Comparison of ENCODE assay signal across 3 fruit fly cellular contexts in the genomic region with DNA sequence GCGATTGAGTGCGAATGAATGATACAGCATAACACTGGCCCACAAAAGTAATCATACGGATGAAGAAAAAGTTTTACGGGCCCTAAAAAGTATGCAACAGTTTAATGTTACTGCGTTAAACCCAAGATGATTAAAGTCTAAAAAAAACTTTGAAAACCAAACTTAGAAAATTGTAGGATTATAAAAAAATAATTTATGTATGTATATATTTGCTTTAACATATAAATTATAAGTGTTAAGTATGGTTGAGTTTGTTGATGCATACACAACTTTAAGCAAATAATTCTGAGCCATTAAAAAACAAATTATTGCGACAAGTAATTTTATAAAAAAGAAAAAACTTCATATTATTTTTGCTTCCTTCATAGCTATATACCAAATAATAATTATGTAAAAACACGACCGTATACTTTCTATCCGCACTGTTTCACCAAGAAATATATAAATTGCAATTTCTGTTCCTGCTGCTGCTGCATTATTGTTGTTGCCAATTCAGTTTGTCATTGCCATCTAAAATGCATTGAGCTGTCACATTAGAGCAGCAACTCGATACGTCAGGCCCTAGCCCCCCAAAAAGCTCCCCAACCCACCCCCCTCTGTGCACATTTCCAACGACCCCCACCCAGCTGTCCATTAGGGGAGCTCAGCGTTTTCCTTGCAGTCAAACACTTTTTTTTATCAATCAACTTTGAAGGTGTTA.
A peak's percentile ranks its signal among the peaks of the same experiment; 100 is the strongest.
TF ChIP-seq lines count a peak whose summit lies in the region.

No protein-coding gene starts in this region.

TF ChIP-seq in whole organism, adult, 20 proteins besides CTCF, POLR2A, EP300 and RAD21 (continued from another document):
- TF ChIP-seq cic (GFP tag; optimal IDR thresholded peaks at IDR 0.05; lab: Kevin White, UChicago) (no peak), CG7045 (GFP tag; optimal IDR thresholded peaks at IDR 0.05; lab: Kevin White, UChicago) (peak; percentile 63), Hr96 (GFP tag; optimal IDR thresholded peaks at IDR 0.05; lab: Kevin White, UChicago) (no peak)

TF ChIP-seq in whole organism, embryonic, 481 proteins besides CTCF, POLR2A, EP300 and RAD21 (continued from another document and continues in another):
- TF ChIP-seq yki (optimal IDR thresholded peaks at IDR 0.05; lab: Kevin White, UChicago), result no peak
- no peak for TF ChIP-seq dimm (GFP tag; IDR thresholded peaks at IDR 0.05; lab: Robert Waterston, UW)
- no peak for TF ChIP-seq D (optimal IDR thresholded peaks at IDR 0.05; lab: Kevin White, UChicago)
- peak; percentile 29 for TF ChIP-seq D (GFP tag; optimal IDR thresholded peaks at IDR 0.05; lab: Kevin White, UChicago)
- TF ChIP-seq gem (tag; optimal IDR thresholded peaks at IDR 0.05; lab: Kevin White, UChicago), result peak; percentile 45
- TF ChIP-seq PHDP (tag; optimal IDR thresholded peaks at IDR 0.05; lab: Kevin White, UChicago), result no peak
- TF ChIP-seq sug (tag; optimal IDR thresholded peaks at IDR 0.05; lab: Kevin White, UChicago), result no peak
- TF ChIP-seq CG3726 (GFP tag; IDR thresholded peaks at IDR 0.05; lab: Robert Waterston, UW), result no peak
- no peak for TF ChIP-seq CG6765 (GFP tag; optimal IDR thresholded peaks at IDR 0.05; lab: Kevin White, UChicago)
- no peak for TF ChIP-seq CG11695 (GFP tag; IDR thresholded peaks at IDR 0.05; lab: Robert Waterston, UW)
- TF ChIP-seq stc (GFP tag; IDR thresholded peaks at IDR 0.05; lab: Robert Waterston, UW), result no peak
- no peak for TF ChIP-seq Xrp1 (GFP tag; IDR thresholded peaks at IDR 0.05; lab: Robert Waterston, UW)
- no peak for TF ChIP-seq Opbp (GFP tag; IDR thresholded peaks at IDR 0.05; lab: Robert Waterston, UW; ENCODE audit: partially characterized antibody)
- TF ChIP-seq pita (GFP tag; optimal IDR thresholded peaks at IDR 0.05; lab: Kevin White, UChicago), result no peak
- TF ChIP-seq CG17829 (tag; optimal IDR thresholded peaks at IDR 0.05; lab: Kevin White, UChicago), result peak; percentile 23
- TF ChIP-seq CG13775 (GFP tag; optimal IDR thresholded peaks at IDR 0.05; lab: Kevin White, UChicago), result no peak
- no peak for TF ChIP-seq otp (GFP tag; IDR thresholded peaks at IDR 0.05; lab: Robert Waterston, UW)
- TF ChIP-seq CG8290 (GFP tag; optimal IDR thresholded peaks at IDR 0.05; lab: Kevin White, UChicago), result no peak
- TF ChIP-seq CG8290 (tag; optimal IDR thresholded peaks at IDR 0.05; lab: Kevin White, UChicago), result no peak
- TF ChIP-seq tin (GFP tag; optimal IDR thresholded peaks at IDR 0.05; lab: Kevin White, UChicago), result peak; percentile 9
- TF ChIP-seq CG2678 (tag; optimal IDR thresholded peaks at IDR 0.05; lab: Kevin White, UChicago), result no peak
- no peak for TF ChIP-seq Sry-β (GFP tag; optimal IDR thresholded peaks at IDR 0.05; lab: Kevin White, UChicago)
- no peak for TF ChIP-seq CG10431 (GFP tag; optimal IDR thresholded peaks at IDR 0.05; lab: Kevin White, UChicago)
- peak; percentile 12 for TF ChIP-seq CG10267 (tag; optimal IDR thresholded peaks at IDR 0.05; lab: Kevin White, UChicago)
- peak; percentile 41 for TF ChIP-seq CG10979 (tag; optimal IDR thresholded peaks at IDR 0.05; lab: Kevin White, UChicago)
- TF ChIP-seq pros (GFP tag; optimal IDR thresholded peaks at IDR 0.05; lab: Kevin White, UChicago), result no peak
- TF ChIP-seq Adf1 (GFP tag; IDR thresholded peaks at IDR 0.05; lab: Robert Waterston, UW), result no peak
- TF ChIP-seq CG18262 (tag; optimal IDR thresholded peaks at IDR 0.05; lab: Kevin White, UChicago), result peak; percentile 62
- TF ChIP-seq nau (GFP tag; optimal IDR thresholded peaks at IDR 0.05; lab: Kevin White, UChicago), result no peak
- TF ChIP-seq kay (GFP tag; optimal IDR thresholded peaks at IDR 0.05; lab: Kevin White, UChicago), result no peak
- TF ChIP-seq bowl (GFP tag; IDR thresholded peaks at IDR 0.05; lab: Robert Waterston, UW), result no peak
- TF ChIP-seq CG17912 (GFP tag; optimal IDR thresholded peaks at IDR 0.05; lab: Kevin White, UChicago), result no peak
- no peak for TF ChIP-seq dan (GFP tag; IDR thresholded peaks at IDR 0.05; lab: Robert Waterston, UW)
- TF ChIP-seq CG18476 (GFP tag; optimal IDR thresholded peaks at IDR 0.05; lab: Kevin White, UChicago), result no peak
- TF ChIP-seq CG4424 (GFP tag; optimal IDR thresholded peaks at IDR 0.05; lab: Kevin White, UChicago), result peak; percentile 2
- TF ChIP-seq CG8281 (tag; optimal IDR thresholded peaks at IDR 0.05; lab: Kevin White, UChicago), result no peak
- no peak for TF ChIP-seq unpg (GFP tag; optimal IDR thresholded peaks at IDR 0.05; lab: Kevin White, UChicago)
- no peak for TF ChIP-seq Mes4 (GFP tag; optimal IDR thresholded peaks at IDR 0.05; lab: Kevin White, UChicago)
- no peak for TF ChIP-seq knrl (GFP tag; IDR thresholded peaks at IDR 0.05; lab: Robert Waterston, UW; ENCODE audit: partially characterized antibody)
- TF ChIP-seq dmrt99B (tag; optimal IDR thresholded peaks at IDR 0.05; lab: Kevin White, UChicago), result peak; percentile 50
- no peak for TF ChIP-seq CoRest (tag; optimal IDR thresholded peaks at IDR 0.05; lab: Kevin White, UChicago)
- no peak for TF ChIP-seq CG12942 (GFP tag; optimal IDR thresholded peaks at IDR 0.05; lab: Kevin White, UChicago)
- TF ChIP-seq Pdp1 (GFP tag; optimal IDR thresholded peaks at IDR 0.05; lab: Kevin White, UChicago), result no peak
- TF ChIP-seq CG11696 (GFP tag; IDR thresholded peaks at IDR 0.05; lab: Robert Waterston, UW), result no peak
- TF ChIP-seq Bgb (GFP tag; IDR thresholded peaks at IDR 0.05; lab: Robert Waterston, UW; ENCODE audit: partially characterized antibody), result no peak
- no peak for TF ChIP-seq kah (GFP tag; optimal IDR thresholded peaks at IDR 0.05; lab: Kevin White, UChicago)
- no peak for TF ChIP-seq Sry-δ (GFP tag; optimal IDR thresholded peaks at IDR 0.05; lab: Kevin White, UChicago)
- no peak for TF ChIP-seq fru (optimal IDR thresholded peaks at IDR 0.05; lab: Kevin White, UChicago)
- no peak for TF ChIP-seq CG6791 (GFP tag; IDR thresholded peaks at IDR 0.05; lab: Robert Waterston, UW; ENCODE audit: partially characterized antibody)
- no peak for TF ChIP-seq CG12744 (GFP tag; optimal IDR thresholded peaks at IDR 0.05; lab: Kevin White, UChicago)
- no peak for TF ChIP-seq wor (GFP tag; IDR thresholded peaks at IDR 0.05; lab: Robert Waterston, UW)
- peak; percentile 17 for TF ChIP-seq sens (GFP tag; lab: Kevin White, UChicago)
- TF ChIP-seq ind (GFP tag; optimal IDR thresholded peaks at IDR 0.05; lab: Kevin White, UChicago), result peak; percentile 40
- no peak for TF ChIP-seq CG3995 (GFP tag; optimal IDR thresholded peaks at IDR 0.05; lab: Kevin White, UChicago)
- no peak for TF ChIP-seq grau (tag; optimal IDR thresholded peaks at IDR 0.05; lab: Kevin White, UChicago)
- TF ChIP-seq Fer2 (tag; optimal IDR thresholded peaks at IDR 0.05; lab: Kevin White, UChicago), result no peak
- TF ChIP-seq CG33557 (GFP tag; optimal IDR thresholded peaks at IDR 0.05; lab: Kevin White, UChicago), result no peak
- peak; percentile 69; the same call in 2 of the 3 replicates for TF ChIP-seq CG17361 (GFP tag; IDR thresholded peaks at IDR 0.05; lab: Robert Waterston, UW)
- peak; percentile 18 for TF ChIP-seq CG13296 (GFP tag; optimal IDR thresholded peaks at IDR 0.05; lab: Kevin White, UChicago)
- TF ChIP-seq phol (tag; optimal IDR thresholded peaks at IDR 0.05; lab: Kevin White, UChicago), result peak; percentile 48
- TF ChIP-seq cwo (GFP tag; optimal IDR thresholded peaks at IDR 0.05; lab: Kevin White, UChicago), result no peak
- no peak for TF ChIP-seq maf-S (GFP tag; optimal IDR thresholded peaks at IDR 0.05; lab: Kevin White, UChicago)
- no peak for TF ChIP-seq CG11456 (GFP tag; IDR thresholded peaks at IDR 0.05; lab: Robert Waterston, UW)
- TF ChIP-seq h (optimal IDR thresholded peaks at IDR 0.05; lab: Kevin White, UChicago), result no peak

TF ChIP-seq in whole organism, prepupa, 60 proteins besides CTCF, POLR2A, EP300 and RAD21 (continued from another document):
- TF ChIP-seq eg (GFP tag; IDR thresholded peaks at IDR 0.05; lab: Robert Waterston, UW) (peak; percentile 36; the same call in 1 of the 3 replicates), dac (GFP tag; optimal IDR thresholded peaks at IDR 0.05; lab: Kevin White, UChicago) (no peak), CG8632 (GFP tag; optimal IDR thresholded peaks at IDR 0.05; lab: Kevin White, UChicago) (peak; percentile 44), esn (GFP tag; optimal IDR thresholded peaks at IDR 0.05; lab: Kevin White, UChicago) (peak; percentile 65), Hr4 (GFP tag; optimal IDR thresholded peaks at IDR 0.05; lab: Kevin White, UChicago) (peak; percentile 13), CG3919 (GFP tag; optimal IDR thresholded peaks at IDR 0.05; lab: Kevin White, UChicago) (peak; percentile 80), Sox102F (GFP tag; optimal IDR thresholded peaks at IDR 0.05; lab: Kevin White, UChicago) (no peak), fkh (GFP tag; optimal IDR thresholded peaks at IDR 0.05; lab: Kevin White, UChicago) (no peak), Hr39 (GFP tag; optimal IDR thresholded peaks at IDR 0.05; lab: Kevin White, UChicago) (peak; percentile 4), acj6 (GFP tag; optimal IDR thresholded peaks at IDR 0.05; lab: Kevin White, UChicago) (peak; percentile 51), Gug (GFP tag; IDR thresholded peaks at IDR 0.05; lab: Robert Waterston, UW) (peak; percentile 39; the same call in 1 of the 2 replicates), achi (GFP tag; optimal IDR thresholded peaks at IDR 0.05; lab: Kevin White, UChicago) (peak; percentile 44), CG1621 (tag; optimal IDR thresholded peaks at IDR 0.05; lab: Kevin White, UChicago) (peak; percentile 50), CG34406 (GFP tag; optimal IDR thresholded peaks at IDR 0.05; lab: Kevin White, UChicago) (peak; percentile 39), Eip75B (GFP tag; optimal IDR thresholded peaks at IDR 0.05; lab: Kevin White, UChicago) (peak; percentile 66), salr (GFP tag; optimal IDR thresholded peaks at IDR 0.05; lab: Kevin White, UChicago) (no peak), Sox15 (GFP tag; optimal IDR thresholded peaks at IDR 0.05; lab: Kevin White, UChicago) (no peak), CG3032 (tag; optimal IDR thresholded peaks at IDR 0.05; lab: Kevin White, UChicago) (peak; percentile 81), lz (GFP tag; optimal IDR thresholded peaks at IDR 0.05; lab: Kevin White, UChicago) (peak; percentile 47), Sox14 (GFP tag; optimal IDR thresholded peaks at IDR 0.05; lab: Kevin White, UChicago) (no peak), CG6163 (GFP tag; IDR thresholded peaks at IDR 0.05; lab: Robert Waterston, UW) (no peak), dsx (GFP tag; optimal IDR thresholded peaks at IDR 0.05; lab: Kevin White, UChicago; ENCODE audit: poor library complexity, severe bottlenecking) (peak; percentile 12), CG7368 (GFP tag; optimal IDR thresholded peaks at IDR 0.05; lab: Kevin White, UChicago) (peak; percentile 27), fd85E (GFP tag; optimal IDR thresholded peaks at IDR 0.05; lab: Kevin White, UChicago) (peak; percentile 49), Ets21C (GFP tag; optimal IDR thresholded peaks at IDR 0.05; lab: Kevin White, UChicago) (peak; percentile 19), Hr38 (GFP tag; optimal IDR thresholded peaks at IDR 0.05; lab: Kevin White, UChicago) (no peak), CG15336 (GFP tag; IDR thresholded peaks at IDR 0.05; lab: Robert Waterston, UW) (no peak), topi (GFP tag; optimal IDR thresholded peaks at IDR 0.05; lab: Kevin White, UChicago) (peak; percentile 78), CG6276 (GFP tag; optimal IDR thresholded peaks at IDR 0.05; lab: Kevin White, UChicago) (no peak), cyc (GFP tag; optimal IDR thresholded peaks at IDR 0.05; lab: Kevin White, UChicago) (peak; percentile 80), CG6792 (GFP tag; optimal IDR thresholded peaks at IDR 0.05; lab: Kevin White, UChicago) (peak; percentile 50), Blimp-1 (GFP tag; optimal IDR thresholded peaks at IDR 0.05; lab: Kevin White, UChicago) (peak; percentile 81), Eip93F (GFP tag; optimal IDR thresholded peaks at IDR 0.05; lab: Kevin White, UChicago) (no peak), svp (GFP tag; lab: Kevin White, UChicago) (peak; percentile 71), net (GFP tag; optimal IDR thresholded peaks at IDR 0.05; lab: Kevin White, UChicago) (no peak), CG9139 (GFP tag; optimal IDR thresholded peaks at IDR 0.05; lab: Kevin White, UChicago) (peak; percentile 65), CG6808 (GFP tag; optimal IDR thresholded peaks at IDR 0.05; lab: Kevin White, UChicago) (peak; percentile 89), Lpt (GFP tag; optimal IDR thresholded peaks at IDR 0.05; lab: Kevin White, UChicago) (peak; percentile 50), CG10631 (GFP tag; optimal IDR thresholded peaks at IDR 0.05; lab: Kevin White, UChicago) (peak; percentile 67), CG11902 (GFP tag; optimal IDR thresholded peaks at IDR 0.05; lab: Kevin White, UChicago) (peak; percentile 78), spab (GFP tag; optimal IDR thresholded peaks at IDR 0.05; lab: Kevin White, UChicago) (peak; percentile 83), CG10669 (GFP tag; optimal IDR thresholded peaks at IDR 0.05; lab: Kevin White, UChicago) (peak; percentile 82), CG4318 (GFP tag; optimal IDR thresholded peaks at IDR 0.05; lab: Kevin White, UChicago) (peak; percentile 42)
